Fruit fly (Drosophila melanogaster) whole organism, embryonic: ENCODE results near the gene CG31867.

Experiments
- Abd-B ChIP-seq: fragments of 200-800 bp; sonication (Bioruptor generic); optimal IDR thresholded peaks from 2 replicates; lab custom pipeline; 2018; ENCODE audit warnings: missing biosample characterization, mild to moderate bottlenecking, missing genetic modification characterization, moderate library complexity
- Bteb2 ChIP-seq: fragments of 200-800 bp; sonication (Bioruptor generic); optimal IDR thresholded peaks from 2 replicates; lab custom pipeline; 2016; ENCODE audit warnings: missing biosample characterization, missing genetic modification characterization
- CG10267 ChIP-seq: fragments of 200-800 bp; sonication (Bioruptor generic); optimal IDR thresholded peaks from 2 replicates; lab custom pipeline; 2018; ENCODE audit warnings: missing biosample characterization, mild to moderate bottlenecking, missing genetic modification characterization, moderate library complexity
- CG15269 ChIP-seq: fragments of 200-800 bp; sonication (Bioruptor generic); optimal IDR thresholded peaks from 2 replicates; lab custom pipeline; 2018; ENCODE audit warnings: missing biosample characterization, mild to moderate bottlenecking, missing genetic modification characterization, moderate library complexity
- CG15479 ChIP-seq: fragments of 200-800 bp; sonication (Bioruptor generic); optimal IDR thresholded peaks from 3 replicates; lab custom pipeline; 2019; ENCODE audit warnings: missing biosample characterization, mild to moderate bottlenecking, missing genetic modification characterization, moderate library complexity
- CG15514 ChIP-seq: fragments of 200-800 bp; sonication (Bioruptor generic); optimal IDR thresholded peaks from 3 replicates; lab custom pipeline; 2017; ENCODE audit warnings: missing biosample characterization, missing genetic modification characterization, mild to moderate bottlenecking, moderate library complexity, missing genetic modification reagents
- CG17328 ChIP-seq: fragments of 200-800 bp; sonication (Bioruptor generic); IDR thresholded peaks from 2 replicates; pipeline ENCODE4 v1.3.6; 2022; ENCODE audit warnings: missing biosample characterization, missing genetic modification characterization
- CG17568 ChIP-seq: fragments of 200-800 bp; sonication (Bioruptor generic); optimal IDR thresholded peaks from 2 replicates; lab custom pipeline; 2018; ENCODE audit warnings: missing biosample characterization, mild to moderate bottlenecking, missing genetic modification characterization, moderate library complexity
- CG17802 ChIP-seq: fragments of 200-800 bp; sonication (Bioruptor generic); optimal IDR thresholded peaks from 2 replicates; lab custom pipeline; 2018; ENCODE audit warnings: missing biosample characterization, mild to moderate bottlenecking, missing genetic modification characterization, moderate library complexity
- CG1832 ChIP-seq: fragments of 200-800 bp; sonication (Bioruptor generic); optimal IDR thresholded peaks from 2 replicates; lab custom pipeline; 2017; ENCODE audit warnings: missing biosample characterization, mild to moderate bottlenecking, missing genetic modification characterization, inconsistent platforms
- CG18764 ChIP-seq: fragments of 200-800 bp; sonication (Bioruptor generic); optimal IDR thresholded peaks from 3 replicates; lab custom pipeline; 2016; ENCODE audit warnings: missing biosample characterization, missing genetic modification characterization
- CG2678 ChIP-seq: fragments of 200-800 bp; sonication (Bioruptor generic); optimal IDR thresholded peaks from 3 replicates; lab custom pipeline; 2019; ENCODE audit warnings: missing biosample characterization, mild to moderate bottlenecking, missing genetic modification characterization, moderate library complexity
- CG2712 ChIP-seq: fragments of 200-800 bp; optimal IDR thresholded peaks from 3 replicates; lab custom pipeline; 2019; ENCODE audit warnings: missing biosample characterization, mild to moderate bottlenecking, missing genetic modification characterization, moderate library complexity
- CG4328 ChIP-seq: fragments of 200-800 bp; sonication (Bioruptor generic); optimal IDR thresholded peaks from 3 replicates; lab custom pipeline; 2017; ENCODE audit warnings: missing biosample characterization, missing genetic modification reagents, missing genetic modification characterization
- CG4707 ChIP-seq: fragments of 200-800 bp; sonication (Bioruptor generic); optimal IDR thresholded peaks from 2 replicates; lab custom pipeline; 2018; ENCODE audit warnings: missing biosample characterization, mild to moderate bottlenecking, missing genetic modification characterization, moderate library complexity
- CG5180 ChIP-seq: fragments of 200-800 bp; sonication (Bioruptor generic); optimal IDR thresholded peaks from 3 replicates; lab custom pipeline; 2017; ENCODE audit warnings: missing biosample characterization, missing genetic modification characterization, mild to moderate bottlenecking, moderate library complexity, missing genetic modification reagents
- CG5953 ChIP-seq: fragments of 200-800 bp; sonication (Bioruptor generic); IDR thresholded peaks from 2 replicates; pipeline ENCODE4 v1.3.6; 2022; ENCODE audit warnings: missing biosample characterization, missing genetic modification characterization
- CG7271 ChIP-seq: fragments of 200-800 bp; sonication (Bioruptor generic); optimal IDR thresholded peaks from 2 replicates; lab custom pipeline; 2018; ENCODE audit warnings: missing biosample characterization, mild to moderate bottlenecking, missing genetic modification characterization, moderate library complexity
- CG8290 ChIP-seq, 3 experiments: fragments of 200-800 bp; sonication (Bioruptor generic); optimal IDR thresholded peaks; 2 replicates each; lab custom pipeline; 2016 to 2019; ENCODE audit warnings: missing biosample characterization in 3 of 3, missing genetic modification characterization in 3 of 3, mild to moderate bottlenecking in 2 of 3, moderate library complexity in 1 of 3
- CG9609 ChIP-seq: fragments of 200-800 bp; sonication (Bioruptor generic); optimal IDR thresholded peaks from 3 replicates; lab custom pipeline; 2016; ENCODE audit warnings: missing biosample characterization, missing genetic modification characterization
- CrebB ChIP-seq: fragments of 200-800 bp; sonication (Bioruptor generic); optimal IDR thresholded peaks from 3 replicates; lab custom pipeline; 2018; ENCODE audit warnings: missing biosample characterization, mild to moderate bottlenecking, missing genetic modification characterization
- Dip2 ChIP-seq: fragments of 200-800 bp; sonication (Bioruptor generic); IDR thresholded peaks from 2 replicates; pipeline ENCODE4 v1.3.6; 2022; ENCODE audit warnings: missing biosample characterization, missing genetic modification characterization
- Gsc ChIP-seq: fragments of 200-800 bp; sonication (Bioruptor generic); IDR thresholded peaks from 2 replicates; pipeline ENCODE4 v1.3.6; 2022; ENCODE audit warnings: missing biosample characterization, missing genetic modification characterization
- Gug ChIP-seq: fragments of 200-800 bp; sonication (Bioruptor generic); IDR thresholded peaks from 4 replicates; pipeline ENCODE4 v1.3.6; 2022; ENCODE audit warnings: missing biosample characterization, missing genetic modification characterization
- HmgD ChIP-seq: fragments of 200-800 bp; sonication (Bioruptor generic); optimal IDR thresholded peaks from 3 replicates; lab custom pipeline; 2016; ENCODE audit warnings: missing biosample characterization, missing genetic modification characterization
- Hr51 ChIP-seq, 2 experiments: fragments of 200-800 bp; sonication (Bioruptor generic); optimal IDR thresholded peaks; 2 replicates in 1 of 2; 3 replicates in 1 of 2; lab custom pipeline; 2016 to 2018; ENCODE audit warnings: missing biosample characterization in 2 of 2, missing genetic modification characterization in 2 of 2, mild to moderate bottlenecking in 1 of 2, moderate library complexity in 1 of 2
- NC2β ChIP-seq: fragments of 200-800 bp; sonication (Bioruptor generic); optimal IDR thresholded peaks from 2 replicates; lab custom pipeline; 2016; ENCODE audit warnings: missing biosample characterization, missing genetic modification characterization
- Scr ChIP-seq: fragments of 200-800 bp; sonication (Bioruptor generic); IDR thresholded peaks from 2 replicates; pipeline ENCODE4 v1.3.6; 2022; ENCODE audit warnings: missing biosample characterization, missing genetic modification characterization; ENCODE audit not compliant: partially characterized antibody
- Sin3A ChIP-seq: fragments of >200 bp; optimal IDR thresholded peaks from 2 replicates; lab custom pipeline; 2018
- cato ChIP-seq: fragments of 200-800 bp; sonication (Bioruptor generic); optimal IDR thresholded peaks from 2 replicates; lab custom pipeline; 2016; ENCODE audit warnings: missing biosample characterization, missing genetic modification characterization, borderline replicate concordance
- chn ChIP-seq: fragments of 200-800 bp; sonication (Bioruptor generic); optimal IDR thresholded peaks from 2 replicates; lab custom pipeline; 2016; ENCODE audit warnings: missing biosample characterization, missing genetic modification characterization
- danr ChIP-seq: fragments of 200-800 bp; sonication (Bioruptor generic); IDR thresholded peaks from 2 replicates; pipeline ENCODE4 v1.3.6; 2022; ENCODE audit warnings: missing biosample characterization, missing genetic modification characterization
- dm ChIP-seq: fragments of 200-800 bp; sonication (Bioruptor generic); optimal IDR thresholded peaks from 3 replicates; lab custom pipeline; 2016; ENCODE audit warnings: missing biosample characterization, missing genetic modification characterization
- en ChIP-seq: fragments of 200-800 bp; sonication (Bioruptor generic); optimal IDR thresholded peaks from 2 replicates; lab custom pipeline; 2016; ENCODE audit warnings: missing biosample characterization, missing genetic modification characterization
- gce ChIP-seq: fragments of 200-800 bp; sonication (Bioruptor generic); IDR thresholded peaks from 3 replicates; pipeline ENCODE4 v1.3.6; 2022; ENCODE audit warnings: missing biosample characterization, missing genetic modification characterization
- mirr ChIP-seq: fragments of 200-800 bp; sonication (Bioruptor generic); optimal IDR thresholded peaks from 3 replicates; lab custom pipeline; 2018; ENCODE audit warnings: missing biosample characterization, mild to moderate bottlenecking, missing genetic modification characterization
- onecut ChIP-seq: fragments of 200-800 bp; sonication (Bioruptor generic); IDR thresholded peaks from 2 replicates; pipeline ENCODE4 v1.3.6; 2022; ENCODE audit warnings: missing biosample characterization, missing genetic modification characterization
- org-1 ChIP-seq: fragments of 200-800 bp; sonication (Bioruptor generic); optimal IDR thresholded peaks from 2 replicates; lab custom pipeline; 2017; ENCODE audit warnings: missing biosample characterization, missing genetic modification characterization
- p53 ChIP-seq: fragments of 200-800 bp; sonication (Bioruptor generic); optimal IDR thresholded peaks from 2 replicates; lab custom pipeline; 2016; ENCODE audit warnings: missing biosample characterization, missing genetic modification characterization
- pan ChIP-seq, 4 experiments: fragments of >200 bp in 3 of 4; fragments of 200-800 bp in 1 of 4; sonication (Bioruptor generic) in 1 of 4; optimal IDR thresholded peaks in 3 of 4; IDR thresholded peaks in 1 of 4; 2 replicates each; pipeline versions ENCODE4 v1.3.6 to Lab custom; 2017 to 2022; ENCODE audit warnings: missing biosample characterization in 2 of 4, missing genetic modification characterization in 2 of 4, mixed read lengths in 1 of 4
- peb ChIP-seq: fragments of 200-800 bp; sonication (Bioruptor generic); IDR thresholded peaks from 2 replicates; pipeline ENCODE4 v1.3.6; 2022; ENCODE audit warnings: missing biosample characterization, missing genetic modification characterization
- psq ChIP-seq: fragments of 200-800 bp; sonication (Bioruptor generic); optimal IDR thresholded peaks from 2 replicates; lab custom pipeline; 2017; ENCODE audit warnings: missing biosample characterization, missing genetic modification characterization
- repo ChIP-seq: fragments of 200-800 bp; sonication (Bioruptor generic); optimal IDR thresholded peaks from 2 replicates; lab custom pipeline; 2016; ENCODE audit warnings: missing biosample characterization, missing genetic modification characterization
- rib ChIP-seq: fragments of 200-800 bp; sonication (Bioruptor generic); IDR thresholded peaks from 2 replicates; pipeline ENCODE4 v1.3.6; 2022; ENCODE audit warnings: missing biosample characterization, missing genetic modification characterization
- ro ChIP-seq: fragments of 200-800 bp; sonication (Bioruptor generic); IDR thresholded peaks from 2 replicates; pipeline ENCODE4 v1.3.6; 2022; ENCODE audit warnings: missing biosample characterization, missing genetic modification characterization
- sd ChIP-seq: fragments of 200-800 bp; sonication (Bioruptor generic); optimal IDR thresholded peaks from 3 replicates; lab custom pipeline; 2018; ENCODE audit warnings: missing biosample characterization, mild to moderate bottlenecking, missing genetic modification characterization, moderate library complexity
- twi ChIP-seq: fragments of 200-800 bp; optimal IDR thresholded peaks from 2 replicates; lab custom pipeline; 2019; ENCODE audit warnings: missing biosample characterization, mild to moderate bottlenecking, missing genetic modification characterization, moderate library complexity
- tx ChIP-seq: fragments of 200-800 bp; sonication (Bioruptor generic); optimal IDR thresholded peaks from 2 replicates; lab custom pipeline; 2016; ENCODE audit warnings: missing biosample characterization, missing genetic modification characterization
- zfh1 ChIP-seq: fragments of 200-800 bp; sonication (Bioruptor generic); IDR thresholded peaks from 3 replicates; pipeline ENCODE4 v1.3.6; 2022; ENCODE audit warnings: missing biosample characterization, missing genetic modification characterization

The CG31867 gene

DNA sequence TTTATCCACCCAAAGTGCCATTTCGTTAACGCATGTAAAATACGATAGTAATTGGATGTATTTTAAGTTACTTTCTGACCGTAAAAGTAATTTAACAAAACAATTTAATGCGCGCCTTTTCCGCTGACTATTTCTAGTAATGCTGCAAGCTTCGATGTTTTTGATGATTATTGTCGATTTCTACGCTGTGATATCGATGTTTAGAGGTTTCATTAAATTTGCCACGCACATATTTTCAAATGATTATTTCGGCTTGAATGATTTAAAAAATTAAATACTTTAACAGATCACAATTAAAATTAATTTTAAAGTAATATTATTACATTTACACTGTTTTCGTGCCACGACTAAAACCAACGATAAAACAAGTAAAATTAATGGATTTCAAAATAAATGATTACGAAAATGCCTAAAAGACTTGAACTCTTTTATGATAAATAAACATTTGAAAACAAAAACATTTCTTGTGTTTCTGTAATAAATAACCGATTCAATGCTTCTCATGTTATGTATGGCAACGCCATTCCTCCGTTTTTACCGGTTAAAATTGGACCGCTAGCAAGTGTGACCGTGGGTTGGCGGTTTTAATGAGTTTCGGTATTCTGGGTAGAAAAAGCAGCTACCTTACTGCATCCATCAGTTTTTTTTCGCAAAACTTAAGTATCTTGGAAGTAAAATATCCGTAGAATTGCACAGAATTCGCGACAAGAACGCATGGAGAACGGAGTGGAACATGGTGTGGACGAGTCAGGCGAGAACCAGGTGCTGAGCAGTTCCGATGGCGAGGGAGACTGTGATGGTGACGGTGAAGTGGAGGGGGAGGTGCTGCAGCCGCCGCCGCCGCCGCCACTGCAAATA lies 14.8 kb downstream of the CG31867 start, which contains the start of the genes RfC38 and CG4751 (continued):
- TF ChIP-seq pan (optimal IDR thresholded peaks at IDR 0.05; lab: Kevin White, UChicago) = no peak
- no peak for TF ChIP-seq pan (GFP tag; optimal IDR thresholded peaks at IDR 0.05 in 1 of 2, IDR thresholded peaks at IDR 0.05 in 1 of 2)
- TF ChIP-seq zfh1 = no peak
- no peak for TF ChIP-seq mirr (GFP tag; lab: Kevin White, UChicago)
- peak; percentile 56 for TF ChIP-seq CG10267 (tag; lab: Kevin White, UChicago)
- TF ChIP-seq peb (GFP tag; lab: Robert Waterston, UW) = no peak
- no peak for TF ChIP-seq CG5180 (GFP tag; lab: Kevin White, UChicago)
- TF ChIP-seq psq = no peak
- TF ChIP-seq twi (tag; lab: Kevin White, UChicago) = no peak
- no peak for TF ChIP-seq onecut
- peak; percentile 31 for TF ChIP-seq Abd-B (GFP tag; lab: Kevin White, UChicago)
- no peak for TF ChIP-seq ro (GFP tag; lab: Robert Waterston, UW)
- TF ChIP-seq tx (GFP tag; lab: Kevin White, UChicago) = no peak
- no peak for TF ChIP-seq en (GFP tag; lab: Kevin White, UChicago)
- no peak for TF ChIP-seq CrebB (tag; lab: Kevin White, UChicago)
- no peak for TF ChIP-seq org-1 (GFP tag; lab: Kevin White, UChicago)
- TF ChIP-seq CG2678 (tag; lab: Kevin White, UChicago) = no peak
- TF ChIP-seq CG17568 (GFP tag; lab: Kevin White, UChicago) = no peak
- no peak for TF ChIP-seq CG8290 (GFP tag; optimal IDR thresholded peaks at IDR 0.05; lab: Kevin White, UChicago)
- TF ChIP-seq CG8290 (tag; optimal IDR thresholded peaks at IDR 0.05; lab: Kevin White, UChicago) = no peak
- no peak for TF ChIP-seq CG5953 (GFP tag; lab: Robert Waterston, UW)
- TF ChIP-seq HmgD (GFP tag; lab: Kevin White, UChicago) = no peak
- TF ChIP-seq CG9609 (GFP tag; lab: Kevin White, UChicago) = no peak
- TF ChIP-seq sd = no peak
- 0 out of 2 replicates have a peak, but pooled peaks have one; percentile 22 for TF ChIP-seq rib (GFP tag; lab: Robert Waterston, UW)
- TF ChIP-seq CG7271 (tag; lab: Kevin White, UChicago) = no peak
- TF ChIP-seq CG4328 = no peak
- no peak for TF ChIP-seq repo (GFP tag; lab: Kevin White, UChicago)
- TF ChIP-seq Dip2 = no peak
- TF ChIP-seq CG1832 = no peak
- no peak for TF ChIP-seq dm
- TF ChIP-seq Gsc (GFP tag; lab: Robert Waterston, UW) = no peak
- no peak for TF ChIP-seq Bteb2 (GFP tag; lab: Kevin White, UChicago)
- no peak for TF ChIP-seq CG15479 (GFP tag; lab: Kevin White, UChicago)
- TF ChIP-seq CG15269 (tag; lab: Kevin White, UChicago) = no peak
- TF ChIP-seq CG17328 (GFP tag; lab: Robert Waterston, UW) = no peak
- no peak for TF ChIP-seq CG4707 (GFP tag; lab: Kevin White, UChicago)
- TF ChIP-seq NC2β (GFP tag; lab: Kevin White, UChicago) = no peak
- TF ChIP-seq gce = no peak
- no peak for TF ChIP-seq cato (GFP tag; lab: Kevin White, UChicago)
- no peak for TF ChIP-seq CG17802
- TF ChIP-seq Sin3A (lab: Kevin White, UChicago) = peak; percentile 37
- no peak for TF ChIP-seq chn (GFP tag; lab: Kevin White, UChicago)
- TF ChIP-seq danr (GFP tag; lab: Robert Waterston, UW) = no peak
- TF ChIP-seq CG2712 (tag; lab: Kevin White, UChicago) = no peak
- TF ChIP-seq Hr51 (GFP tag; optimal IDR thresholded peaks at IDR 0.05; lab: Kevin White, UChicago) = no peak
- peak; percentile 72 for TF ChIP-seq Scr
- no peak for TF ChIP-seq Gug
- peak; percentile 46 for TF ChIP-seq CG15514 (GFP tag; lab: Kevin White, UChicago)
- TF ChIP-seq CG18764 (GFP tag; lab: Kevin White, UChicago) = no peak
- TF ChIP-seq p53 (GFP tag; lab: Kevin White, UChicago) = peak; percentile 19
